Worm (Caenorhabditis elegans): Measurements from ENCODE around the gene cyp-25A1.

DNA sequence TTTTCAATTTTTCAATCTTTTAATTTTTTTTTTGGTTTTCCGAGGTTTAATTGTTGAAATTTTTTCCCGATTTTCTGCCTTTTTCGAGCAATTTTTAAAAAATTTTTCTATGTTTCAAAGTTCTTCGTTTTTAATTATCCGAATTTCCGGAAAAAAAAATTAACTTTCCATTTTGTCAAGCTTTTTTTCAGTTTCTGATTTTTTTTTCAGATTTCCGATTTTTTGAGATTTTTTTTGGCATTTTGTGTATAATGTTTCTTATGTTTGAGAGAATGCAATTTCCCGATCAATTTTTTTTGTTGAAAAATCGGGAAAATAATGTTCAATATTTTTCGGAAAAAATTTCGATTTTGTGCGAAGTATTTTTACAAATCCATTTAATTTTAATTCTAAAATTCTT, 25.5 kb upstream of the cyp-25A1 start:
- TF ChIP-seq rnt-1 (tag; optimal IDR thresholded peaks at IDR 0.05) (no peak), che-1 (tag; optimal IDR thresholded peaks at IDR 0.05) (no peak), odd-2 (tag; optimal IDR thresholded peaks at IDR 0.05) (no peak), ama-1 (optimal IDR thresholded peaks at IDR 0.05) (no peak), elt-4 (tag; optimal IDR thresholded peaks at IDR 0.05) (no peak)

Measured in whole organism, late embryonic.